Fruit fly (Drosophila melanogaster): ENCODE measurements around the gene Whamy.

DNA sequence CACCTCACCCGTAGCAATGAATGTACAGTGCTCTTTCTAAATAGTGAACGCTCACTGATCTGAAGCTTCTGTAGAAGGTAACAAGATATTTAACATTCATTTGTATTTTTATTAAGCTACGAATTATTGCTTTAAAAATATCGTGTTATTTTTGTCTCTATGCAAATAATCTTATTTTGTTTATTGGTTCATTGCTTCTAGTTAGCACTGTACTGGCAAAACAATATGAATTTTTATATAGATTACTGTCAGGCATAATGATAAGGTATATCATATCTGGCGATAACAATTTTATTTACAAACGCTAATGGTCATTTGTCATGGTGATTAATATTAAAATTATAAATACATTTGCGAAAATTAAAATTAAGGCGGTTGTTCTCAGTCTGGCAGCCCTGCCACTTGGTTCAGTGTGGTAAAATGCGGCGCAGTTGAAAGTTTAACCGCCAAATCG is 2.7 kb downstream of the Whamy start, which contains the start of gene CG9471:
- TF ChIP-seq psq (optimal IDR thresholded peaks at IDR 0.05): no peak
- TF ChIP-seq insv (optimal IDR thresholded peaks at IDR 0.05): no peak

All from Kc167 (cell line).